Worm (Caenorhabditis elegans) whole organism, L4 larva: ENCODE measurements around the gene C06A12.8.

Experiments
- T26A8.4 ChIP-seq: fragments of 200-800 bp; sonication (Bioruptor generic); IDR thresholded peaks from 2 replicates; pipeline ENCODE4 v1.3.6; 2022; ENCODE audit warnings: missing genetic modification characterization, missing compliant biosample characterization
- lin-15B ChIP-seq: fragments of 150-350 bp; sonication (generic microtip); optimal IDR thresholded peaks from 3 replicates; lab custom pipeline; 2014; ENCODE audit warnings: missing biosample characterization, missing genetic modification characterization
- lin-38 ChIP-seq: fragments of 200-800 bp; sonication (Bioruptor generic); IDR thresholded peaks from 2 replicates; pipeline ENCODE4 v1.3.6; 2022; ENCODE audit warnings: missing genetic modification reagents, missing genetic modification characterization, missing compliant biosample characterization

DNA sequence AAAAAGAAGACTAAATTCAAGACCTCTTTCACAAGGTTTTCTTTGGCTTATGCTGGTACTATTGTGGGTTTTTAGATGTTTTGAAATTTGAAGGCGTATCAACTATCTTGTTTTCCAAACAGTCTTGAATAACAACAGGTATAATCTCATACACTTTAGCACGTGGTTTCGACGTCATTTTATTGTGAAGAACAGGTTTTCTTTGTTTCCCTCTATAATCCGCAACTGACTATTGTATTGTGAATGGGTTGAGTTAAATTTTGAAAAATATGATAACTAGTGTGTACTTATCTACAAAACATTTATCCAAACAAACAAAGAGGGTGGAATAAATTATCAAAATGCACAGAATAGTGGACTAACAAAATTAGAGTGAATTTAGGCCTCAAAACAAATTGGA is 4.1 kb downstream of the C06A12.8 start:
- no peak for TF ChIP-seq T26A8.4 (GFP tag; lab: Robert Waterston, UW)
- TF ChIP-seq lin-38: no peak
- no peak for TF ChIP-seq lin-15B
